Fruit fly (Drosophila melanogaster) whole organism, prepupa: ENCODE results near the gene Pak.
A peak's percentile ranks its signal among the peaks of the same experiment; 100 is the strongest.

Experiments used
- Blimp-1 ChIP-seq: fragments of 200-800 bp; sonication (Bioruptor generic); optimal IDR thresholded peaks from 3 replicates; lab custom pipeline; 2017; ENCODE audit warnings: missing biosample characterization, missing genetic modification characterization, mild to moderate bottlenecking, moderate library complexity, missing genetic modification reagents
- CG11294 ChIP-seq: fragments of 200-800 bp; sonication (Bioruptor generic); IDR thresholded peaks from 2 replicates; pipeline ENCODE4 v1.3.6; 2022; ENCODE audit warnings: missing biosample characterization, missing genetic modification characterization
- CG3032 ChIP-seq: fragments of 200-800 bp; optimal IDR thresholded peaks from 2 replicates; lab custom pipeline; 2019; ENCODE audit warnings: missing biosample characterization, mild to moderate bottlenecking, missing genetic modification characterization, moderate library complexity
- CG31627 ChIP-seq: fragments of 200-800 bp; sonication (Bioruptor generic); optimal IDR thresholded peaks from 3 replicates; lab custom pipeline; 2016; ENCODE audit warnings: missing biosample characterization, missing genetic modification characterization
- CG34406 ChIP-seq: fragments of 200-800 bp; sonication (Bioruptor generic); optimal IDR thresholded peaks from 3 replicates; lab custom pipeline; 2016; ENCODE audit warnings: missing biosample characterization, missing genetic modification characterization
- CG4318 ChIP-seq: fragments of 200-800 bp; sonication (Bioruptor generic); optimal IDR thresholded peaks from 3 replicates; lab custom pipeline; 2017; ENCODE audit warnings: missing biosample characterization, mild to moderate bottlenecking, missing genetic modification characterization
- CG6276 ChIP-seq: fragments of 200-800 bp; sonication (Bioruptor generic); optimal IDR thresholded peaks from 2 replicates; lab custom pipeline; 2017; ENCODE audit warnings: missing biosample characterization, mild to moderate bottlenecking, missing genetic modification characterization
- CG6792 ChIP-seq: fragments of 200-800 bp; sonication (Bioruptor generic); optimal IDR thresholded peaks from 3 replicates; lab custom pipeline; 2016; ENCODE audit warnings: missing biosample characterization, missing genetic modification characterization
- CG6808 ChIP-seq: fragments of 200-800 bp; sonication (Bioruptor generic); optimal IDR thresholded peaks from 3 replicates; lab custom pipeline; 2017; ENCODE audit warnings: missing biosample characterization, missing genetic modification characterization, mild to moderate bottlenecking, moderate library complexity, missing genetic modification reagents
- CG6854 ChIP-seq: fragments of 200-800 bp; sonication (Bioruptor generic); optimal IDR thresholded peaks from 2 replicates; lab custom pipeline; 2017; ENCODE audit warnings: missing biosample characterization, mild to moderate bottlenecking, missing genetic modification characterization
- CG8319 ChIP-seq: fragments of 200-800 bp; sonication (Bioruptor generic); optimal IDR thresholded peaks from 3 replicates; lab custom pipeline; 2016; ENCODE audit warnings: missing biosample characterization, missing genetic modification characterization
- CG9139 ChIP-seq: fragments of 200-800 bp; sonication (Bioruptor generic); optimal IDR thresholded peaks from 3 replicates; lab custom pipeline; 2017; ENCODE audit warnings: missing biosample characterization, mild to moderate bottlenecking, missing genetic modification characterization
- Eip75B ChIP-seq: fragments of 200-800 bp; sonication (Bioruptor generic); optimal IDR thresholded peaks from 3 replicates; lab custom pipeline; 2016; ENCODE audit warnings: missing biosample characterization, missing genetic modification characterization
- Eip78C ChIP-seq: fragments of 200-800 bp; sonication (Bioruptor generic); peaks from one replicate; lab custom pipeline; 2016; ENCODE audit warnings: missing biosample characterization, missing genetic modification characterization
- Eip93F ChIP-seq: fragments of 200-800 bp; sonication (Bioruptor generic); optimal IDR thresholded peaks from 2 replicates; lab custom pipeline; 2016; ENCODE audit warnings: missing biosample characterization, mild to moderate bottlenecking, missing genetic modification characterization
- Ets21C ChIP-seq: fragments of 200-800 bp; sonication (Bioruptor generic); optimal IDR thresholded peaks from 3 replicates; lab custom pipeline; 2016; ENCODE audit warnings: missing biosample characterization, missing genetic modification characterization
- Ets96B ChIP-seq: fragments of 200-800 bp; optimal IDR thresholded peaks from 2 replicates; lab custom pipeline; 2019; ENCODE audit warnings: missing biosample characterization, mild to moderate bottlenecking, missing genetic modification characterization, moderate library complexity
- Gug ChIP-seq: fragments of 200-800 bp; sonication (Bioruptor generic); IDR thresholded peaks from 2 replicates; pipeline ENCODE4 v1.3.6; 2022; ENCODE audit warnings: missing biosample characterization, missing genetic modification characterization
- Hr38 ChIP-seq: sonication (Bioruptor generic); optimal IDR thresholded peaks from 2 replicates; lab custom pipeline; 2016; ENCODE audit warnings: missing biosample characterization, missing genetic modification characterization
- Hr39 ChIP-seq: fragments of 200-800 bp; sonication (Bioruptor generic); optimal IDR thresholded peaks from 2 replicates; lab custom pipeline; 2016; ENCODE audit warnings: missing biosample characterization, missing genetic modification characterization
- Hr4 ChIP-seq: fragments of 200-800 bp; sonication (Bioruptor generic); optimal IDR thresholded peaks from 3 replicates; lab custom pipeline; 2016; ENCODE audit warnings: missing biosample characterization, missing genetic modification characterization
- Met ChIP-seq: fragments of 200-800 bp; sonication (Bioruptor generic); optimal IDR thresholded peaks from 3 replicates; lab custom pipeline; 2016; ENCODE audit warnings: missing biosample characterization, missing genetic modification characterization
- OdsH ChIP-seq: fragments of 200-800 bp; sonication (Bioruptor generic); optimal IDR thresholded peaks from 3 replicates; lab custom pipeline; 2016; ENCODE audit warnings: missing biosample characterization, missing genetic modification characterization
- Smox ChIP-seq: fragments of 200-800 bp; sonication (Bioruptor generic); optimal IDR thresholded peaks from 3 replicates; lab custom pipeline; 2016; ENCODE audit warnings: missing biosample characterization, missing genetic modification characterization
- Sox102F ChIP-seq: fragments of 200-800 bp; sonication (Bioruptor generic); optimal IDR thresholded peaks from 2 replicates; lab custom pipeline; 2016; ENCODE audit warnings: missing biosample characterization, mild to moderate bottlenecking, missing genetic modification characterization
- Sox14 ChIP-seq: fragments of 200-800 bp; sonication (Bioruptor generic); optimal IDR thresholded peaks from 3 replicates; lab custom pipeline; 2016; ENCODE audit warnings: missing biosample characterization, missing genetic modification characterization
- dsx ChIP-seq: fragments of 200-800 bp; optimal IDR thresholded peaks from 3 replicates; lab custom pipeline; 2019; ENCODE audit warnings: missing biosample characterization, mild to moderate bottlenecking, missing genetic modification characterization, moderate library complexity; ENCODE audit not compliant: poor library complexity, severe bottlenecking
- esn ChIP-seq: fragments of 200-800 bp; sonication (Bioruptor generic); optimal IDR thresholded peaks from 2 replicates; lab custom pipeline; 2016; ENCODE audit warnings: missing biosample characterization, mild to moderate bottlenecking, missing genetic modification characterization, moderate library complexity
- fd85E ChIP-seq: fragments of 200-800 bp; sonication (Bioruptor generic); optimal IDR thresholded peaks from 3 replicates; lab custom pipeline; 2016; ENCODE audit warnings: missing biosample characterization, missing genetic modification characterization
- fkh ChIP-seq: fragments of 200-800 bp; sonication (Bioruptor generic); optimal IDR thresholded peaks from 3 replicates; lab custom pipeline; 2017; ENCODE audit warnings: missing biosample characterization, mild to moderate bottlenecking, missing genetic modification characterization, moderate library complexity
- net ChIP-seq: fragments of 200-800 bp; sonication (Bioruptor generic); optimal IDR thresholded peaks from 3 replicates; lab custom pipeline; 2016; ENCODE audit warnings: missing biosample characterization, missing genetic modification characterization
- pdm3 ChIP-seq: fragments of 200-800 bp; sonication (Bioruptor generic); optimal IDR thresholded peaks from 3 replicates; lab custom pipeline; 2016; ENCODE audit warnings: missing biosample characterization, missing genetic modification characterization
- salr ChIP-seq, 2 experiments: fragments of 200-800 bp; sonication (Bioruptor generic); optimal IDR thresholded peaks; 3 replicates each; lab custom pipeline; 2016 to 2018; ENCODE audit warnings: missing biosample characterization in 2 of 2, missing genetic modification characterization in 2 of 2, mild to moderate bottlenecking in 1 of 2
- ss ChIP-seq, 2 experiments: fragments of 200-800 bp; sonication (Bioruptor generic); optimal IDR thresholded peaks; 2 replicates in 1 of 2; 3 replicates in 1 of 2; lab custom pipeline; 2017 to 2018; ENCODE audit warnings: mild to moderate bottlenecking in 2 of 2, missing biosample characterization in 2 of 2, missing genetic modification characterization in 2 of 2, moderate library complexity in 1 of 2

The Pak gene

dm6 chr3R:6410412-6411225, 59.9 kb downstream of the Pak start (continued):
- peak; percentile 77 for TF ChIP-seq CG31627 (GFP tag; lab: Kevin White, UChicago)
- no peak for TF ChIP-seq CG6854 (GFP tag; lab: Kevin White, UChicago)
- peak; percentile 87 for TF ChIP-seq Sox14 (GFP tag; lab: Kevin White, UChicago)
- TF ChIP-seq Met (GFP tag; lab: Kevin White, UChicago), result peak; percentile 79
- peak; percentile 78 for TF ChIP-seq Hr39
- TF ChIP-seq CG11294 (GFP tag; lab: Robert Waterston, UW), result peak; percentile 64
- TF ChIP-seq Hr38 (GFP tag; lab: Kevin White, UChicago), result peak; percentile 12
- TF ChIP-seq net (GFP tag; lab: Kevin White, UChicago), result peak; percentile 85
- no peak for TF ChIP-seq Blimp-1 (GFP tag; lab: Kevin White, UChicago)
- peak; percentile 86 for TF ChIP-seq OdsH (GFP tag; lab: Kevin White, UChicago)
- TF ChIP-seq CG6808 (GFP tag; lab: Kevin White, UChicago), result peak; percentile 75
- peak; percentile 86 for TF ChIP-seq esn (GFP tag; lab: Kevin White, UChicago)
- TF ChIP-seq ss (GFP tag; optimal IDR thresholded peaks at IDR 0.05; lab: Kevin White, UChicago), result peak; percentile 80 to 90
- TF ChIP-seq salr (GFP tag; optimal IDR thresholded peaks at IDR 0.05; lab: Kevin White, UChicago), result peak; percentile 65 to 94
- TF ChIP-seq CG34406 (GFP tag; lab: Kevin White, UChicago), result peak; percentile 79
- TF ChIP-seq dsx (GFP tag; lab: Kevin White, UChicago), result peak; percentile 99
- peak; percentile 86 for TF ChIP-seq Eip75B (GFP tag; lab: Kevin White, UChicago)
- TF ChIP-seq CG6792 (GFP tag; lab: Kevin White, UChicago), result peak; percentile 81
- TF ChIP-seq CG3032 (tag; lab: Kevin White, UChicago), result peak; percentile 77
- peak; percentile 81 for TF ChIP-seq fkh (GFP tag; lab: Kevin White, UChicago)
- peak; percentile 77 for TF ChIP-seq Smox (GFP tag; lab: Kevin White, UChicago)
- peak; percentile 56 for TF ChIP-seq Ets21C (GFP tag; lab: Kevin White, UChicago)
- peak; percentile 87 for TF ChIP-seq pdm3 (GFP tag; lab: Kevin White, UChicago)
- peak; percentile 37 for TF ChIP-seq Gug (GFP tag; lab: Robert Waterston, UW)
- peak; percentile 24 for TF ChIP-seq fd85E (GFP tag; lab: Kevin White, UChicago)
- peak; percentile 63 for TF ChIP-seq Ets96B (tag; lab: Kevin White, UChicago)
- TF ChIP-seq CG6276 (GFP tag; lab: Kevin White, UChicago), result peak; percentile 86
- no peak for TF ChIP-seq Eip93F
- TF ChIP-seq CG8319 (GFP tag; lab: Kevin White, UChicago), result peak; percentile 72
- TF ChIP-seq CG4318, result peak; percentile 89
- TF ChIP-seq CG9139, result peak; percentile 81
- peak; percentile 75 for TF ChIP-seq Sox102F (GFP tag; lab: Kevin White, UChicago)
- peak; percentile 94 for TF ChIP-seq Hr4 (GFP tag; lab: Kevin White, UChicago)
- peak; percentile 97 for TF ChIP-seq Eip78C (GFP tag; lab: Kevin White, UChicago)
